Fruit fly (Drosophila melanogaster) whole organism, prepupa: ENCODE results near the gene Or33b.

ENCODE experiments used
- CG6163 ChIP-seq: fragments of 200-800 bp; sonication (Bioruptor generic); IDR thresholded peaks from 3 replicates; pipeline ENCODE4 v1.3.6; 2022; ENCODE audit warnings: missing biosample characterization, missing genetic modification characterization
- CG6854 ChIP-seq: fragments of 200-800 bp; sonication (Bioruptor generic); optimal IDR thresholded peaks from 2 replicates; lab custom pipeline; 2017; ENCODE audit warnings: missing biosample characterization, mild to moderate bottlenecking, missing genetic modification characterization
- CG8632 ChIP-seq: fragments of 200-800 bp; sonication (Bioruptor generic); optimal IDR thresholded peaks from 3 replicates; lab custom pipeline; 2016; ENCODE audit warnings: missing biosample characterization, missing genetic modification characterization
- Lpt ChIP-seq: fragments of 200-800 bp; sonication (Bioruptor generic); optimal IDR thresholded peaks from 3 replicates; lab custom pipeline; 2016; ENCODE audit warnings: missing biosample characterization, missing genetic modification characterization
- fd85E ChIP-seq: fragments of 200-800 bp; sonication (Bioruptor generic); optimal IDR thresholded peaks from 3 replicates; lab custom pipeline; 2016; ENCODE audit warnings: missing biosample characterization, missing genetic modification characterization
- net ChIP-seq: fragments of 200-800 bp; sonication (Bioruptor generic); optimal IDR thresholded peaks from 3 replicates; lab custom pipeline; 2016; ENCODE audit warnings: missing biosample characterization, missing genetic modification characterization
- spab ChIP-seq: fragments of 200-800 bp; sonication (Bioruptor generic); optimal IDR thresholded peaks from 2 replicates; lab custom pipeline; 2017; ENCODE audit warnings: missing biosample characterization, mild to moderate bottlenecking, missing genetic modification characterization, missing genetic modification reagents
- svp ChIP-seq: fragments of 200-800 bp; sonication (Bioruptor generic); peaks from one replicate; lab custom pipeline; 2016; ENCODE audit warnings: missing biosample characterization, missing genetic modification characterization

- no peak for TF ChIP-seq svp (GFP tag; lab: Kevin White, UChicago)
- TF ChIP-seq spab: no peak
- no peak for TF ChIP-seq CG6854 (GFP tag; lab: Kevin White, UChicago)
- no peak for TF ChIP-seq CG6163 (GFP tag; lab: Robert Waterston, UW)
- no peak for TF ChIP-seq CG8632
- TF ChIP-seq net (GFP tag; lab: Kevin White, UChicago): no peak
- TF ChIP-seq Lpt (GFP tag; lab: Kevin White, UChicago): no peak
- no peak for TF ChIP-seq fd85E (GFP tag; lab: Kevin White, UChicago)
These were observed 41.0 kb downstream of the Or33b start for dm6 chr2L:11976955-11977354.
